Worm (Caenorhabditis elegans) whole organism, midembryonic: ENCODE data around the gene C50D2.10.

Source experiments
- T22C8.4 ChIP-seq: fragments of 200-800 bp; sonication (Bioruptor generic); IDR thresholded peaks from 2 replicates; pipeline ENCODE4 v1.3.6; 2022; ENCODE audit warnings: missing genetic modification characterization, missing compliant biosample characterization
- cog-1 ChIP-seq: sonication (generic microtip); optimal IDR thresholded peaks from 2 replicates; lab custom pipeline; 2016; ENCODE audit warnings: missing genetic modification characterization, missing compliant biosample characterization
- flt-1 ChIP-seq: fragments of 200-800 bp; sonication (Bioruptor generic); IDR thresholded peaks from 2 replicates; pipeline ENCODE4 v1.3.6; 2022; ENCODE audit warnings: missing genetic modification characterization, missing compliant biosample characterization
- klf-2 ChIP-seq: fragments of 200-800 bp; sonication (Bioruptor generic); conservative IDR thresholded peaks from 2 replicates; pipeline ENCODE4 v1.3.6; 2022; ENCODE audit warnings: missing genetic modification reagents, missing genetic modification characterization, missing compliant biosample characterization
- med-1 ChIP-seq: sonication (generic microtip); optimal IDR thresholded peaks from 2 replicates; lab custom pipeline; 2017; ENCODE audit warnings: missing genetic modification characterization, mild to moderate bottlenecking, missing compliant biosample characterization, antibody characterized with exemption, missing genetic modification reagents; ENCODE audit not compliant: insufficient read depth
- tab-1 ChIP-seq: fragments of 200-800 bp; sonication (Bioruptor generic); IDR thresholded peaks from 2 replicates; pipeline ENCODE4 v1.3.6; 2022; ENCODE audit warnings: missing genetic modification characterization, missing compliant biosample characterization
- ztf-23 ChIP-seq: fragments of 200-800 bp; sonication (Bioruptor generic); IDR thresholded peaks from 2 replicates; pipeline ENCODE4 v1.3.6; 2022; ENCODE audit warnings: missing genetic modification reagents, missing genetic modification characterization, missing compliant biosample characterization

- TF ChIP-seq med-1 (GFP tag; lab: Kevin White, UChicago) (no peak), T22C8.4 (GFP tag; lab: Robert Waterston, UW) (no peak), flt-1 (no peak), ztf-23 (no peak), klf-2 (GFP tag; lab: Robert Waterston, UW) (no peak), cog-1 (tag; lab: Kevin White, UChicago) (no peak), tab-1 (GFP tag; lab: Robert Waterston, UW) (no peak)
Measured at ce11 chrII:122494-122893, 23.6 kb downstream of the C50D2.10 start.
